Fruit fly (Drosophila melanogaster) whole organism, prepupa: Measurements from ENCODE around the gene CG13920.
A peak's percentile ranks its signal among the peaks of the same experiment; 100 is the strongest.

ENCODE experiments used
- Blimp-1 ChIP-seq: fragments of 200-800 bp; sonication (Bioruptor generic); optimal IDR thresholded peaks from 3 replicates; lab custom pipeline; 2017; ENCODE audit warnings: missing biosample characterization, missing genetic modification characterization, mild to moderate bottlenecking, moderate library complexity, missing genetic modification reagents
- CG10631 ChIP-seq: fragments of 200-800 bp; sonication (Bioruptor generic); optimal IDR thresholded peaks from 2 replicates; lab custom pipeline; 2016; ENCODE audit warnings: missing biosample characterization, missing genetic modification characterization
- CG11294 ChIP-seq: fragments of 200-800 bp; sonication (Bioruptor generic); IDR thresholded peaks from 2 replicates; pipeline ENCODE4 v1.3.6; 2022; ENCODE audit warnings: missing biosample characterization, missing genetic modification characterization
- CG11902 ChIP-seq: fragments of 200-800 bp; sonication (Bioruptor generic); optimal IDR thresholded peaks from 3 replicates; lab custom pipeline; 2016; ENCODE audit warnings: missing biosample characterization, missing genetic modification characterization
- CG1621 ChIP-seq: fragments of 200-800 bp; sonication (Bioruptor generic); optimal IDR thresholded peaks from 3 replicates; lab custom pipeline; 2018; ENCODE audit warnings: missing biosample characterization, mild to moderate bottlenecking, missing genetic modification characterization
- CG16779 ChIP-seq: fragments of 200-800 bp; sonication (Bioruptor generic); optimal IDR thresholded peaks from 3 replicates; lab custom pipeline; 2017; ENCODE audit warnings: missing biosample characterization, mild to moderate bottlenecking, missing genetic modification characterization
- CG3032 ChIP-seq: fragments of 200-800 bp; optimal IDR thresholded peaks from 2 replicates; lab custom pipeline; 2019; ENCODE audit warnings: missing biosample characterization, mild to moderate bottlenecking, missing genetic modification characterization, moderate library complexity
- CG31627 ChIP-seq: fragments of 200-800 bp; sonication (Bioruptor generic); optimal IDR thresholded peaks from 3 replicates; lab custom pipeline; 2016; ENCODE audit warnings: missing biosample characterization, missing genetic modification characterization
- CG32006 ChIP-seq: fragments of 200-800 bp; sonication (Bioruptor generic); optimal IDR thresholded peaks from 3 replicates; lab custom pipeline; 2017; ENCODE audit warnings: missing biosample characterization, mild to moderate bottlenecking, missing genetic modification characterization
- CG34406 ChIP-seq: fragments of 200-800 bp; sonication (Bioruptor generic); optimal IDR thresholded peaks from 3 replicates; lab custom pipeline; 2016; ENCODE audit warnings: missing biosample characterization, missing genetic modification characterization
- CG3919 ChIP-seq: fragments of 200-800 bp; sonication (Bioruptor generic); optimal IDR thresholded peaks from 3 replicates; lab custom pipeline; 2016; ENCODE audit warnings: missing biosample characterization, missing genetic modification characterization
- CG4318 ChIP-seq: fragments of 200-800 bp; sonication (Bioruptor generic); optimal IDR thresholded peaks from 3 replicates; lab custom pipeline; 2017; ENCODE audit warnings: missing biosample characterization, mild to moderate bottlenecking, missing genetic modification characterization
- CG6163 ChIP-seq: fragments of 200-800 bp; sonication (Bioruptor generic); IDR thresholded peaks from 3 replicates; pipeline ENCODE4 v1.3.6; 2022; ENCODE audit warnings: missing biosample characterization, missing genetic modification characterization
- CG6276 ChIP-seq: fragments of 200-800 bp; sonication (Bioruptor generic); optimal IDR thresholded peaks from 2 replicates; lab custom pipeline; 2017; ENCODE audit warnings: missing biosample characterization, mild to moderate bottlenecking, missing genetic modification characterization
- CG6792 ChIP-seq: fragments of 200-800 bp; sonication (Bioruptor generic); optimal IDR thresholded peaks from 3 replicates; lab custom pipeline; 2016; ENCODE audit warnings: missing biosample characterization, missing genetic modification characterization
- CG7368 ChIP-seq: fragments of 200-800 bp; sonication (Bioruptor generic); optimal IDR thresholded peaks from 3 replicates; lab custom pipeline; 2016; ENCODE audit warnings: missing biosample characterization, missing genetic modification characterization
- CG8119 ChIP-seq: fragments of 200-800 bp; sonication (Bioruptor generic); IDR thresholded peaks from 3 replicates; pipeline ENCODE4 v1.3.6; 2022; ENCODE audit warnings: missing biosample characterization, missing genetic modification characterization
- CG8319 ChIP-seq: fragments of 200-800 bp; sonication (Bioruptor generic); optimal IDR thresholded peaks from 3 replicates; lab custom pipeline; 2016; ENCODE audit warnings: missing biosample characterization, missing genetic modification characterization
- CG8632 ChIP-seq: fragments of 200-800 bp; sonication (Bioruptor generic); optimal IDR thresholded peaks from 3 replicates; lab custom pipeline; 2016; ENCODE audit warnings: missing biosample characterization, missing genetic modification characterization
- Eip78C ChIP-seq: fragments of 200-800 bp; sonication (Bioruptor generic); peaks from one replicate; lab custom pipeline; 2016; ENCODE audit warnings: missing biosample characterization, missing genetic modification characterization
- Eip93F ChIP-seq: fragments of 200-800 bp; sonication (Bioruptor generic); optimal IDR thresholded peaks from 2 replicates; lab custom pipeline; 2016; ENCODE audit warnings: missing biosample characterization, mild to moderate bottlenecking, missing genetic modification characterization
- Ets21C ChIP-seq: fragments of 200-800 bp; sonication (Bioruptor generic); optimal IDR thresholded peaks from 3 replicates; lab custom pipeline; 2016; ENCODE audit warnings: missing biosample characterization, missing genetic modification characterization
- Ets96B ChIP-seq: fragments of 200-800 bp; optimal IDR thresholded peaks from 2 replicates; lab custom pipeline; 2019; ENCODE audit warnings: missing biosample characterization, mild to moderate bottlenecking, missing genetic modification characterization, moderate library complexity
- Gug ChIP-seq: fragments of 200-800 bp; sonication (Bioruptor generic); IDR thresholded peaks from 2 replicates; pipeline ENCODE4 v1.3.6; 2022; ENCODE audit warnings: missing biosample characterization, missing genetic modification characterization
- Hr38 ChIP-seq: sonication (Bioruptor generic); optimal IDR thresholded peaks from 2 replicates; lab custom pipeline; 2016; ENCODE audit warnings: missing biosample characterization, missing genetic modification characterization
- Hr4 ChIP-seq: fragments of 200-800 bp; sonication (Bioruptor generic); optimal IDR thresholded peaks from 3 replicates; lab custom pipeline; 2016; ENCODE audit warnings: missing biosample characterization, missing genetic modification characterization
- Lpt ChIP-seq: fragments of 200-800 bp; sonication (Bioruptor generic); optimal IDR thresholded peaks from 3 replicates; lab custom pipeline; 2016; ENCODE audit warnings: missing biosample characterization, missing genetic modification characterization
- Met ChIP-seq: fragments of 200-800 bp; sonication (Bioruptor generic); optimal IDR thresholded peaks from 3 replicates; lab custom pipeline; 2016; ENCODE audit warnings: missing biosample characterization, missing genetic modification characterization
- OdsH ChIP-seq: fragments of 200-800 bp; sonication (Bioruptor generic); optimal IDR thresholded peaks from 3 replicates; lab custom pipeline; 2016; ENCODE audit warnings: missing biosample characterization, missing genetic modification characterization
- Smox ChIP-seq: fragments of 200-800 bp; sonication (Bioruptor generic); optimal IDR thresholded peaks from 3 replicates; lab custom pipeline; 2016; ENCODE audit warnings: missing biosample characterization, missing genetic modification characterization
- Sox102F ChIP-seq: fragments of 200-800 bp; sonication (Bioruptor generic); optimal IDR thresholded peaks from 2 replicates; lab custom pipeline; 2016; ENCODE audit warnings: missing biosample characterization, mild to moderate bottlenecking, missing genetic modification characterization
- Sox14 ChIP-seq: fragments of 200-800 bp; sonication (Bioruptor generic); optimal IDR thresholded peaks from 3 replicates; lab custom pipeline; 2016; ENCODE audit warnings: missing biosample characterization, missing genetic modification characterization
- acj6 ChIP-seq: fragments of 200-800 bp; sonication (Bioruptor generic); optimal IDR thresholded peaks from 3 replicates; lab custom pipeline; 2016; ENCODE audit warnings: missing biosample characterization, missing genetic modification characterization
- cyc ChIP-seq: fragments of 200-800 bp; sonication (Bioruptor generic); optimal IDR thresholded peaks from 3 replicates; lab custom pipeline; 2016; ENCODE audit warnings: missing biosample characterization, missing genetic modification characterization
- dac ChIP-seq: fragments of 200-800 bp; sonication (Bioruptor generic); optimal IDR thresholded peaks from 2 replicates; lab custom pipeline; 2017; ENCODE audit warnings: missing biosample characterization, mild to moderate bottlenecking, missing genetic modification characterization
- dsx ChIP-seq: fragments of 200-800 bp; optimal IDR thresholded peaks from 3 replicates; lab custom pipeline; 2019; ENCODE audit warnings: missing biosample characterization, mild to moderate bottlenecking, missing genetic modification characterization, moderate library complexity; ENCODE audit not compliant: poor library complexity, severe bottlenecking
- eg ChIP-seq: fragments of 200-800 bp; sonication (Bioruptor generic); IDR thresholded peaks from 3 replicates; pipeline ENCODE4 v1.3.6; 2022; ENCODE audit warnings: missing biosample characterization, missing genetic modification characterization
- esn ChIP-seq: fragments of 200-800 bp; sonication (Bioruptor generic); optimal IDR thresholded peaks from 2 replicates; lab custom pipeline; 2016; ENCODE audit warnings: missing biosample characterization, mild to moderate bottlenecking, missing genetic modification characterization, moderate library complexity
- fd59A ChIP-seq: fragments of 200-800 bp; sonication (Bioruptor generic); optimal IDR thresholded peaks from 2 replicates; lab custom pipeline; 2017; ENCODE audit warnings: missing biosample characterization, mild to moderate bottlenecking, missing genetic modification characterization, missing genetic modification reagents
- lz ChIP-seq: fragments of 200-800 bp; sonication (Bioruptor generic); optimal IDR thresholded peaks from 3 replicates; lab custom pipeline; 2016; ENCODE audit warnings: missing biosample characterization, missing genetic modification characterization
- pdm3 ChIP-seq: fragments of 200-800 bp; sonication (Bioruptor generic); optimal IDR thresholded peaks from 3 replicates; lab custom pipeline; 2016; ENCODE audit warnings: missing biosample characterization, missing genetic modification characterization
- salr ChIP-seq, 2 experiments: fragments of 200-800 bp; sonication (Bioruptor generic); optimal IDR thresholded peaks; 3 replicates each; lab custom pipeline; 2016 to 2018; ENCODE audit warnings: missing biosample characterization in 2 of 2, missing genetic modification characterization in 2 of 2, mild to moderate bottlenecking in 1 of 2
- spab ChIP-seq: fragments of 200-800 bp; sonication (Bioruptor generic); optimal IDR thresholded peaks from 2 replicates; lab custom pipeline; 2017; ENCODE audit warnings: missing biosample characterization, mild to moderate bottlenecking, missing genetic modification characterization, missing genetic modification reagents
- ss ChIP-seq, 2 experiments: fragments of 200-800 bp; sonication (Bioruptor generic); optimal IDR thresholded peaks; 2 replicates in 1 of 2; 3 replicates in 1 of 2; lab custom pipeline; 2017 to 2018; ENCODE audit warnings: mild to moderate bottlenecking in 2 of 2, missing biosample characterization in 2 of 2, missing genetic modification characterization in 2 of 2, moderate library complexity in 1 of 2
- svp ChIP-seq: fragments of 200-800 bp; sonication (Bioruptor generic); peaks from one replicate; lab custom pipeline; 2016; ENCODE audit warnings: missing biosample characterization, missing genetic modification characterization
- topi ChIP-seq: fragments of 200-800 bp; sonication (Bioruptor generic); optimal IDR thresholded peaks from 3 replicates; lab custom pipeline; 2016; ENCODE audit warnings: missing biosample characterization, missing genetic modification characterization

The CG13920 gene

DNA sequence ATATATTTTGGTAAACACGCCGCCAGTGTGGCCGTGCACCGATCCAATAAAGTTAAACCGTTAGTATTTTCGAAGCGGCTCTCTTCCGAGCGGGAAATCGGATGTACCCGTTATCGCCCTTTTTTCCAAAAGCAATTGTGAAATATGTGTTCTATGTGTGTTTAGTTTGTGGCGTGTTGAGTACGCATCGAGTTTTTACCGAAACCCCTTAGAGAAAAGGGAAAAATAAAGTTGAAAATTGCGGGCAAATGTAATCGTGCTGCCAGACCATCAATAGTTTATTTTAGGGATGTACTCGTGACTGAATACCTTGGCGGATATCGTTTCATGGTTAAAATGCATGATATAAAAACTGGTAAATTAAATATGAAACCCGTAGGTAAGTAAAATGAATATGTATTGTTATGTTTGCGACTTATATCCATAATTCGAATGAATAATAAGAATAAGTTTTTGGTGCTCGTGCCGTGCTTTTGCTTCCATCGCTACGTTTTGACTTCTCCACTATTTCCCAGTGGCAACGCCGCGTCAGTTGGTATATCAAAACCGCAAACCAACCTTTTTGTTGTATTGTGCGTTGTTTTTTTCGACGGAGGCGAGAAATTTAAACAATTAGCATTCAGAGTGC lies 9.4 kb upstream of the CG13920 start, which contains the start of the genes Mettl2 and Bgb (continued):
- peak in 1 of 2 experiments; percentile 39 for TF ChIP-seq ss (GFP tag; optimal IDR thresholded peaks at IDR 0.05; lab: Kevin White, UChicago)
- peak; percentile 78 for TF ChIP-seq Sox14 (GFP tag; lab: Kevin White, UChicago)
- TF ChIP-seq Ets96B: peak; percentile 63
- peak; percentile 80 for TF ChIP-seq topi (GFP tag; lab: Kevin White, UChicago)
- TF ChIP-seq acj6 (GFP tag; lab: Kevin White, UChicago): peak; percentile 82
- peak; percentile 73; the same call in 2 of the 3 replicates for TF ChIP-seq eg (GFP tag; lab: Robert Waterston, UW)
- no peak for TF ChIP-seq spab
- peak; percentile 42 for TF ChIP-seq dac
- TF ChIP-seq pdm3 (GFP tag; lab: Kevin White, UChicago): no peak

DNA sequence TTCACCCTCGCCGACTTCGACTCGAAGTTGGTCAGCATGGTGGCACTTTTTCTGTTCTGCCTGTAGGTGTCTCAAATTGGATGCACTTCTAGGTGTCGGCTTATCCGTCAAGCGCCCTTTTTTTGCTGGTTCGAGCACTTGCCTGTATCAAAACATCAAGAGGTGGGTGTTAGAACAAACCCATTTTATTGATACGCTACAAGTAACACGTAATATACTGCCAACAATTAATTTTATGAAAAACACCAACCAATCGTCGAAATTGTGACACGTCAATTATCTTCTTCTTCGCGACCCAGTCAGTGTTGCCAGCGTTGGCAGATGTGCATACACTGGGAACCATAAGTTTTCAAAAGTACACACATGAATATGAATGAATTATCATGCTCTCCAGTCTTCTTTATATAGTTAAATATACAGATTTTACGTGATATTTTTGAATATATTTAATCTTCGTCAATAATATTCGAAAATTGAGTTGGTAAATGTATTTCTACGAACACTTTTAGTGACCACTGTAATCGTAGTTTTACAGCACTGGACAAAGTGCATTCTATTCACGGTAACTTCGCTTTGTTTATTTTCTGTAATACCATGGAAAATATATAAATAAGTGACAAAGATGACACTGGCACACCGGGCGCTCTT lies 3.7 kb upstream of the CG13920 start, which contains the start of the genes alphaCOP and CG13919:
TSS of gene alphaCOP (minus strand) at position 280 of the 648 bp plus-strand sequence.
TSS of gene CG13919 (plus strand) at position 548 of the 648 bp plus-strand sequence.
- TF ChIP-seq acj6 (GFP tag; lab: Kevin White, UChicago): peak; percentile 99
- TF ChIP-seq CG8632 (GFP tag; lab: Kevin White, UChicago): peak; percentile 98
- peak; percentile 98 for TF ChIP-seq esn (GFP tag; lab: Kevin White, UChicago)
- TF ChIP-seq Eip78C (GFP tag; lab: Kevin White, UChicago): peak; percentile 100
- peak; percentile 98 for TF ChIP-seq Hr4
- TF ChIP-seq Eip93F (GFP tag; lab: Kevin White, UChicago): no peak
- TF ChIP-seq CG10631: peak; percentile 98
- TF ChIP-seq Sox102F (GFP tag; lab: Kevin White, UChicago): peak; percentile 97
- TF ChIP-seq Hr38 (GFP tag; lab: Kevin White, UChicago): peak; percentile 70
- TF ChIP-seq CG6163 (GFP tag; lab: Robert Waterston, UW): peak; percentile 93
- TF ChIP-seq CG11902 (GFP tag; lab: Kevin White, UChicago): peak; percentile 91
- TF ChIP-seq Met (GFP tag; lab: Kevin White, UChicago): peak; percentile 98
- peak; percentile 96 for TF ChIP-seq Gug (GFP tag; lab: Robert Waterston, UW)
- peak; percentile 97 for TF ChIP-seq CG11294
- TF ChIP-seq CG6792 (GFP tag; lab: Kevin White, UChicago): peak; percentile 97
- peak; percentile 97 for TF ChIP-seq CG34406
- peak; percentile 98 for TF ChIP-seq pdm3 (GFP tag; lab: Kevin White, UChicago)
- peak; percentile 99 for TF ChIP-seq svp
- TF ChIP-seq CG3919 (GFP tag; lab: Kevin White, UChicago): peak; percentile 96
- peak; percentile 97 for TF ChIP-seq CG3032
- peak; percentile 96 for TF ChIP-seq fd59A (GFP tag; lab: Kevin White, UChicago)
- peak; percentile 94 to 97 for TF ChIP-seq ss (GFP tag; optimal IDR thresholded peaks at IDR 0.05; lab: Kevin White, UChicago)
- peak; percentile 98 for TF ChIP-seq lz (GFP tag; lab: Kevin White, UChicago)
- TF ChIP-seq CG16779 (tag; lab: Kevin White, UChicago): peak; percentile 91
- peak; percentile 95 for TF ChIP-seq Ets21C (GFP tag; lab: Kevin White, UChicago)
- TF ChIP-seq CG1621 (tag; lab: Kevin White, UChicago): peak; percentile 95
- peak; percentile 98 for TF ChIP-seq Sox14 (GFP tag; lab: Kevin White, UChicago)
- TF ChIP-seq Blimp-1 (GFP tag; lab: Kevin White, UChicago): peak; percentile 83
- peak; percentile 98 for TF ChIP-seq dsx
- TF ChIP-seq Smox (GFP tag; lab: Kevin White, UChicago): peak; percentile 97
- TF ChIP-seq CG6276 (GFP tag; lab: Kevin White, UChicago): no peak
- peak; percentile 99 for TF ChIP-seq CG8119
- TF ChIP-seq OdsH (GFP tag; lab: Kevin White, UChicago): peak; percentile 99
- TF ChIP-seq CG4318 (GFP tag; lab: Kevin White, UChicago): no peak
- peak; percentile 89 for TF ChIP-seq spab
- TF ChIP-seq CG31627 (GFP tag; lab: Kevin White, UChicago): peak; percentile 98
- TF ChIP-seq Ets96B: peak; percentile 95
- peak; percentile 96 for TF ChIP-seq cyc
- TF ChIP-seq dac: peak; percentile 91
- TF ChIP-seq CG32006 (GFP tag; lab: Kevin White, UChicago): peak; percentile 97
- peak; percentile 96 for TF ChIP-seq CG8319 (GFP tag; lab: Kevin White, UChicago)
- peak; percentile 94 for TF ChIP-seq salr (GFP tag; optimal IDR thresholded peaks at IDR 0.05; lab: Kevin White, UChicago)
- peak; percentile 98 for TF ChIP-seq eg (GFP tag; lab: Robert Waterston, UW)
- TF ChIP-seq Lpt (GFP tag; lab: Kevin White, UChicago): peak; percentile 97
- TF ChIP-seq CG7368 (GFP tag; lab: Kevin White, UChicago): peak; percentile 91
